Fruit fly (Drosophila melanogaster) whole organism, pupa: ENCODE results near the gene mfas.

Experiments
- CG10348 ChIP-seq: fragments of 200-800 bp; sonication (Bioruptor generic); IDR thresholded peaks from 2 replicates; pipeline ENCODE4 v1.3.6; 2022; ENCODE audit warnings: missing biosample characterization, missing genetic modification characterization
- CG15710 ChIP-seq: fragments of 200-800 bp; sonication (Bioruptor generic); optimal IDR thresholded peaks from 2 replicates; lab custom pipeline; 2018; ENCODE audit warnings: missing biosample characterization, mild to moderate bottlenecking, missing genetic modification characterization, moderate library complexity
- CG17806 ChIP-seq: fragments of 200-800 bp; sonication (Bioruptor generic); optimal IDR thresholded peaks from 2 replicates; lab custom pipeline; 2018; ENCODE audit warnings: missing biosample characterization, mild to moderate bottlenecking, missing genetic modification characterization, moderate library complexity
- CG34367 ChIP-seq: fragments of 200-800 bp; sonication (Bioruptor generic); optimal IDR thresholded peaks from 2 replicates; lab custom pipeline; 2018; ENCODE audit warnings: missing biosample characterization, mild to moderate bottlenecking, missing genetic modification characterization
- CG8301 ChIP-seq: fragments of 200-800 bp; sonication (Bioruptor generic); optimal IDR thresholded peaks from 2 replicates; lab custom pipeline; 2018; ENCODE audit warnings: missing biosample characterization, mild to moderate bottlenecking, missing genetic modification characterization
- CG9948 ChIP-seq: fragments of 200-800 bp; sonication (Bioruptor generic); optimal IDR thresholded peaks from 2 replicates; lab custom pipeline; 2018; ENCODE audit warnings: missing biosample characterization, mild to moderate bottlenecking, missing genetic modification characterization, moderate library complexity
- Ets98B ChIP-seq: fragments of 200-800 bp; sonication (Bioruptor generic); IDR thresholded peaks from 2 replicates; pipeline ENCODE4 v1.3.6; 2022; ENCODE audit warnings: missing biosample characterization, missing genetic modification characterization
- Pif1A ChIP-seq: fragments of 200-800 bp; sonication (Bioruptor generic); optimal IDR thresholded peaks from 3 replicates; lab custom pipeline; 2016; ENCODE audit warnings: missing biosample characterization, missing genetic modification characterization
- fd96Ca ChIP-seq: fragments of 200-800 bp; sonication (Bioruptor generic); IDR thresholded peaks from 3 replicates; pipeline ENCODE4 v1.3.6; 2022; ENCODE audit warnings: missing biosample characterization, missing genetic modification characterization
- gl ChIP-seq: fragments of 200-800 bp; sonication (Bioruptor generic); optimal IDR thresholded peaks from 2 replicates; lab custom pipeline; 2018; ENCODE audit warnings: missing biosample characterization, mild to moderate bottlenecking, missing genetic modification characterization

DNA sequence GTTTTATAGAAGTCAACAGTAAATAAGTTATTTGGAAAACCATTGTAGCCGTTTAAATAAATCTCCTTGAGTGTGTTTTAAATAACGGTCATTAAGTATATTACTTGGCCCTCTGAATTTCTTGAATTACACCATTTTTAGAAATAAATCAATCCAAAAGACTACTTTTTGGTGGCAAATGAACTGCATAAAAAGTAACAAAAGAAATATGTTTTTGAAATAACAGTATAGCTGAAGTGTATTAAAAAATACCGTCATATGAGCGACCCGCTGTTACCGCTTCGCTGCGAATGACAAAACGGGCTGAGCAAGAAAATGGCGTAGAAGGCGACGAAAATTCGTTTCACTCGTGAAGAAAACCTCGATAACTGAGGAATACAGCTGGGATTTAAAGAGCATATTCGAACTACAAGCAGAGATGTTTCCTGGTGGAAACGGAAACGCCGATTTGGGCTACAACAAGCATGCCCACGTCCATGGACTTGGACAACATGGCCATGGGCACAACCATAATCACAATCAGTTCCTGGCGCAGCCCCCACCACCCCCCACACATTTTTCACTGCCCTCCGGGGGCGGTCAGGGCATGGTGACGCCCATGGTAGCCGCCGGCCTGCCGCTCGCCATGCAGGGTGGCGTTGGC lies 43.6 kb downstream of the mfas start, which contains the start of gene CG31211:
- TF ChIP-seq Ets98B = no peak
- TF ChIP-seq CG8301 = no peak
- TF ChIP-seq fd96Ca = no peak
- TF ChIP-seq CG15710 (tag; lab: Kevin White, UChicago) = no peak
- no peak for TF ChIP-seq CG17806 (tag; lab: Kevin White, UChicago)
- no peak for TF ChIP-seq CG34367
- no peak for TF ChIP-seq CG10348 (GFP tag; lab: Robert Waterston, UW)
- TF ChIP-seq gl (tag; lab: Kevin White, UChicago) = no peak
- no peak for TF ChIP-seq Pif1A (GFP tag; lab: Kevin White, UChicago)
- TF ChIP-seq CG9948 (tag; lab: Kevin White, UChicago) = no peak
